Fruit fly (Drosophila melanogaster): Measurements from ENCODE around the gene CG31156.

Gene CG31156

DNA sequence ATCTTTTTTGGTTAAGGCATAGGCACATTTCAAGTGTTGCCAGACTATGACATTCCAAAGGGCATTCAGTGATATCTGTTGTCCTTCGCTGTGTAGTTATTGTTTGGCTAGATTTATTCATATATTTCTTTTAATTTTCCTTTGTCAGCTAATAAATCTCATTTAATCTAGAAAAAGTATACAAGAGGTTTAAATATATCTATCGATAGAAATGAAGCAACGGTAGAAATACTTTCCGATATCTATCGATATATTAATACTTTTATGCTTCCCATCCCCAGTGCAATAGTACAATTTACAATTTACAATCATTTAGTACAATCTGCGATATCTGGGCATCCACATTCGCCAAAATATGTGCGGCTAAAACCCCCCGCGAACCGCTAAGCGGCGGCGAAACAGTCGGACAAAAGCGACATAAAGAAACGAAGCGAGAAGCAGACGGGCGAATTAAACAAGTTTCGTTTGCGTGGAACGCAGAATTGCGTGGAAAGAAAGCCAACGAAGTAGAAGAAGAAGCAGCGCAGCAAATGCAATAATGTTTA lies 26.0 kb downstream of the CG31156 start, which contains the start of gene Efa6 (continued):
- TF ChIP-seq Dp (GFP tag; optimal IDR thresholded peaks at IDR 0.05) = peak; percentile 93
- no peak for TF ChIP-seq sisA (GFP tag; IDR thresholded peaks at IDR 0.05)
- no peak for TF ChIP-seq CG6254 (GFP tag; optimal IDR thresholded peaks at IDR 0.05)
- no peak for TF ChIP-seq CG32767 (GFP tag; IDR thresholded peaks at IDR 0.05)
- peak; percentile 55; the same call in 1 of the 2 replicates for TF ChIP-seq CG42726 (GFP tag; IDR thresholded peaks at IDR 0.05; ENCODE audit: partially characterized antibody)
- no peak for TF ChIP-seq CkIIα-i1 (GFP tag; IDR thresholded peaks at IDR 0.05)
- no peak for TF ChIP-seq jing (GFP tag; optimal IDR thresholded peaks at IDR 0.05)
- TF ChIP-seq unc-4 (GFP tag; IDR thresholded peaks at IDR 0.05; ENCODE audit: partially characterized antibody) = peak; percentile 97
- TF ChIP-seq trem (tag; optimal IDR thresholded peaks at IDR 0.05) = peak; percentile 84
- peak; percentile 37; the same call in 1 of the 3 replicates for TF ChIP-seq CG11560 (tag; IDR thresholded peaks at IDR 0.05)
- no peak for TF ChIP-seq toy (GFP tag; IDR thresholded peaks at IDR 0.05)
- TF ChIP-seq CG12659 (GFP tag; optimal IDR thresholded peaks at IDR 0.05) = peak; percentile 90
- no peak for TF ChIP-seq CG2889 (GFP tag; IDR thresholded peaks at IDR 0.05)
- TF ChIP-seq otp (GFP tag; IDR thresholded peaks at IDR 0.05) = no peak
- TF ChIP-seq cas (GFP tag; IDR thresholded peaks at IDR 0.05) = peak; percentile 29; the same call in 1 of the 2 replicates
- TF ChIP-seq Hmx (GFP tag; optimal IDR thresholded peaks at IDR 0.05) = no peak
- TF ChIP-seq CG17385 (GFP tag; optimal IDR thresholded peaks at IDR 0.05) = peak; percentile 87
- peak; percentile 27 for TF ChIP-seq dmrt11E (tag; optimal IDR thresholded peaks at IDR 0.05)
- TF ChIP-seq D19B (GFP tag; optimal IDR thresholded peaks at IDR 0.05) = no peak
- TF ChIP-seq CG32532 (GFP tag; IDR thresholded peaks at IDR 0.05) = no peak; the same call in 1 of the 2 replicates
- peak; percentile 93 for TF ChIP-seq inv (GFP tag; IDR thresholded peaks at IDR 0.05; ENCODE audit: partially characterized antibody)
- no peak for TF ChIP-seq CG7357 (GFP tag; IDR thresholded peaks at IDR 0.05)
- TF ChIP-seq CG9797 (GFP tag; optimal IDR thresholded peaks at IDR 0.05) = peak; percentile 45
- TF ChIP-seq tx (GFP tag; optimal IDR thresholded peaks at IDR 0.05) = peak; percentile 21
- TF ChIP-seq CG12769 (tag; optimal IDR thresholded peaks at IDR 0.05) = peak; percentile 24
- peak in 1 of 2 experiments; percentile 0 for TF ChIP-seq Eip74EF (GFP tag; optimal IDR thresholded peaks at IDR 0.05)
- TF ChIP-seq Nf-YC (tag; optimal IDR thresholded peaks at IDR 0.05) = peak; percentile 63
- TF ChIP-seq chif (GFP tag; optimal IDR thresholded peaks at IDR 0.05) = peak in 1 of 2 experiments; percentile 14
- no peak for TF ChIP-seq Aef1 (GFP tag; IDR thresholded peaks at IDR 0.05)
- peak; percentile 73 for TF ChIP-seq CG9932 (GFP tag; IDR thresholded peaks at IDR 0.05)
- no peak for TF ChIP-seq CG31365 (tag; optimal IDR thresholded peaks at IDR 0.05)
- no peak for TF ChIP-seq HmgD (GFP tag; optimal IDR thresholded peaks at IDR 0.05)
- TF ChIP-seq lab (GFP tag; optimal IDR thresholded peaks at IDR 0.05) = peak; percentile 58
- TF ChIP-seq ind (GFP tag; optimal IDR thresholded peaks at IDR 0.05) = peak; percentile 48
- no peak for TF ChIP-seq CG2875 (GFP tag; optimal IDR thresholded peaks at IDR 0.05)
- TF ChIP-seq Blimp-1 (GFP tag; optimal IDR thresholded peaks at IDR 0.05) = peak; percentile 33
- TF ChIP-seq CG2712 (tag; optimal IDR thresholded peaks at IDR 0.05) = peak; percentile 74
- peak; percentile 89 for TF ChIP-seq CG2116 (GFP tag; optimal IDR thresholded peaks at IDR 0.05)
- no peak for TF ChIP-seq CG12744 (GFP tag; optimal IDR thresholded peaks at IDR 0.05)
- no peak for TF ChIP-seq en (GFP tag; optimal IDR thresholded peaks at IDR 0.05)
- peak; percentile 11 for TF ChIP-seq CG6765 (GFP tag; optimal IDR thresholded peaks at IDR 0.05)
- TF ChIP-seq CG11456 (GFP tag; IDR thresholded peaks at IDR 0.05) = no peak
- TF ChIP-seq Drgx (GFP tag; IDR thresholded peaks at IDR 0.05) = no peak
- TF ChIP-seq gt (GFP tag; IDR thresholded peaks at IDR 0.05) = no peak
- TF ChIP-seq HmgZ (tag; optimal IDR thresholded peaks at IDR 0.05) = peak; percentile 74
- TF ChIP-seq tgo (GFP tag; IDR thresholded peaks at IDR 0.05) = 0 out of 3 replicates have a peak, but pooled peaks have one; percentile 18
- no peak for TF ChIP-seq CG32772 (GFP tag; IDR thresholded peaks at IDR 0.05)
- TF ChIP-seq CG7963 (GFP tag; IDR thresholded peaks at IDR 0.05; ENCODE audit: partially characterized antibody) = peak; percentile 85
- TF ChIP-seq CG15269 (tag; optimal IDR thresholded peaks at IDR 0.05) = peak; percentile 22
- TF ChIP-seq NC2β (GFP tag; optimal IDR thresholded peaks at IDR 0.05) = peak; percentile 12
